Worm (Caenorhabditis elegans) whole organism, L2 larva: ENCODE data around the gene C17A2.2.

Experiments
- C34F6.9 ChIP-seq: fragments of 150-350 bp; optimal IDR thresholded peaks from 2 replicates; lab custom pipeline; 2014; ENCODE audit warnings: missing biosample characterization, missing genetic modification characterization
- F13H6.1 ChIP-seq: sonication (generic microtip); optimal IDR thresholded peaks from 2 replicates; lab custom pipeline; 2016; ENCODE audit warnings: missing genetic modification characterization, missing compliant biosample characterization
- R02D3.7 ChIP-seq: fragments of 150-350 bp; optimal IDR thresholded peaks from 2 replicates; lab custom pipeline; 2014; ENCODE audit warnings: missing biosample characterization, missing genetic modification characterization
- alr-1 ChIP-seq: fragments of 150-350 bp; optimal IDR thresholded peaks from 2 replicates; lab custom pipeline; 2014; ENCODE audit warnings: missing biosample characterization, missing genetic modification characterization
- aly-2 ChIP-seq: fragments of 150-350 bp; optimal IDR thresholded peaks from 2 replicates; lab custom pipeline; 2014; ENCODE audit warnings: missing biosample characterization, missing genetic modification characterization
- ama-1 ChIP-seq: fragments of 150-350 bp; optimal IDR thresholded peaks from 2 replicates; lab custom pipeline; 2018; ENCODE audit warnings: inconsistent platforms
- ceh-16 ChIP-seq: fragments of 150-350 bp; optimal IDR thresholded peaks from 2 replicates; lab custom pipeline; 2014; ENCODE audit warnings: missing biosample characterization, missing genetic modification characterization
- ceh-82 ChIP-seq: fragments of 150-350 bp; optimal IDR thresholded peaks from 2 replicates; lab custom pipeline; 2014; ENCODE audit warnings: missing biosample characterization, missing genetic modification characterization
- crh-2 ChIP-seq: sonication (generic microtip); optimal IDR thresholded peaks from 2 replicates; lab custom pipeline; 2017; ENCODE audit warnings: missing biosample characterization, missing genetic modification characterization
- dmd-4 ChIP-seq: sonication (generic microtip); optimal IDR thresholded peaks from 2 replicates; lab custom pipeline; 2017; ENCODE audit warnings: missing biosample characterization, missing genetic modification characterization
- egl-27 ChIP-seq: sonication (generic microtip); optimal IDR thresholded peaks from 3 replicates; lab custom pipeline; 2017; ENCODE audit warnings: missing biosample characterization, missing genetic modification reagents, missing genetic modification characterization
- elt-1 ChIP-seq: fragments of 150-350 bp; optimal IDR thresholded peaks from 2 replicates; lab custom pipeline; 2014; ENCODE audit warnings: missing biosample characterization, missing genetic modification characterization
- elt-3 ChIP-seq: sonication (generic microtip); optimal IDR thresholded peaks from 2 replicates; lab custom pipeline; 2017; ENCODE audit warnings: missing biosample characterization, missing genetic modification characterization
- fos-1 ChIP-seq: fragments of 150-350 bp; optimal IDR thresholded peaks from 2 replicates; lab custom pipeline; 2014; ENCODE audit warnings: missing biosample characterization, missing genetic modification characterization
- gmeb-1 ChIP-seq: fragments of 150-350 bp; optimal IDR thresholded peaks from 2 replicates; lab custom pipeline; 2014; ENCODE audit warnings: missing biosample characterization, missing genetic modification characterization
- lin-11 ChIP-seq: fragments of 150-350 bp; sonication (generic microtip); optimal IDR thresholded peaks from 2 replicates; lab custom pipeline; 2014; ENCODE audit warnings: missing biosample characterization, missing genetic modification characterization, inconsistent platforms, mixed read lengths
- lin-13 ChIP-seq: fragments of 150-350 bp; optimal IDR thresholded peaks from 2 replicates; lab custom pipeline; 2014; ENCODE audit warnings: missing biosample characterization, missing genetic modification reagents, missing genetic modification characterization
- lin-39 ChIP-seq: fragments of 150-350 bp; optimal IDR thresholded peaks from 2 replicates; lab custom pipeline; 2014; ENCODE audit warnings: missing biosample characterization, missing genetic modification reagents, missing genetic modification characterization
- lsy-2 ChIP-seq, 2 experiments: fragments of 150-350 bp in 1 of 2; sonication (generic microtip) in 1 of 2; optimal IDR thresholded peaks; 2 replicates each; lab custom pipeline; 2014 to 2017; ENCODE audit warnings: missing biosample characterization in 2 of 2, missing genetic modification characterization in 2 of 2
- mab-5 ChIP-seq: fragments of 150-350 bp; optimal IDR thresholded peaks from 2 replicates; lab custom pipeline; 2014; ENCODE audit warnings: missing biosample characterization, missing genetic modification characterization
- mbf-1 ChIP-seq: sonication (generic microtip); optimal IDR thresholded peaks from 2 replicates; lab custom pipeline; 2017; ENCODE audit warnings: missing biosample characterization, missing genetic modification characterization
- nhr-10 ChIP-seq: sonication (generic microtip); optimal IDR thresholded peaks from 2 replicates; lab custom pipeline; 2017; ENCODE audit warnings: missing biosample characterization, missing genetic modification characterization
- nhr-11 ChIP-seq: fragments of 150-350 bp; optimal IDR thresholded peaks from 2 replicates; lab custom pipeline; 2014; ENCODE audit warnings: missing biosample characterization, missing genetic modification characterization
- nhr-12 ChIP-seq: fragments of 150-350 bp; optimal IDR thresholded peaks from 2 replicates; lab custom pipeline; 2014; ENCODE audit warnings: missing biosample characterization, missing genetic modification characterization
- nhr-129 ChIP-seq: fragments of 150-350 bp; optimal IDR thresholded peaks from 2 replicates; lab custom pipeline; 2014; ENCODE audit warnings: missing biosample characterization, missing genetic modification characterization
- nhr-21 ChIP-seq: fragments of 150-350 bp; optimal IDR thresholded peaks from 2 replicates; lab custom pipeline; 2014; ENCODE audit warnings: missing biosample characterization, missing genetic modification characterization
- nhr-23 ChIP-seq: fragments of 150-350 bp; optimal IDR thresholded peaks from 2 replicates; lab custom pipeline; 2014; ENCODE audit warnings: missing biosample characterization, missing genetic modification reagents, missing genetic modification characterization
- nhr-237 ChIP-seq: fragments of 150-350 bp; optimal IDR thresholded peaks from 2 replicates; lab custom pipeline; 2014; ENCODE audit warnings: missing biosample characterization, missing genetic modification characterization
- nhr-25 ChIP-seq: fragments of 150-350 bp; sonication (generic microtip); optimal IDR thresholded peaks from 3 replicates; lab custom pipeline; 2014; ENCODE audit warnings: missing biosample characterization, missing genetic modification characterization
- nhr-6 ChIP-seq: fragments of 150-350 bp; optimal IDR thresholded peaks from 2 replicates; lab custom pipeline; 2014; ENCODE audit warnings: missing biosample characterization, missing genetic modification characterization
- peb-1 ChIP-seq: fragments of 150-350 bp; optimal IDR thresholded peaks from 2 replicates; lab custom pipeline; 2014; ENCODE audit warnings: missing biosample characterization, missing genetic modification characterization
- sem-4 ChIP-seq: fragments of 150-350 bp; optimal IDR thresholded peaks from 2 replicates; lab custom pipeline; 2014; ENCODE audit warnings: missing biosample characterization, missing genetic modification reagents, missing genetic modification characterization
- skn-1 ChIP-seq: sonication (generic microtip); optimal IDR thresholded peaks from 2 replicates; lab custom pipeline; 2017; ENCODE audit warnings: missing biosample characterization, missing genetic modification characterization
- sma-3 ChIP-seq: sonication (generic microtip); optimal IDR thresholded peaks from 2 replicates; lab custom pipeline; 2016; ENCODE audit warnings: missing genetic modification reagents, missing genetic modification characterization, missing compliant biosample characterization
- sma-9 ChIP-seq, 2 experiments: fragments of 150-350 bp in 1 of 2; sonication (generic microtip) in 1 of 2; optimal IDR thresholded peaks; 2 replicates each; lab custom pipeline; 2014 to 2016; ENCODE audit warnings: missing genetic modification characterization in 2 of 2, mild to moderate bottlenecking in 1 of 2, missing biosample characterization in 1 of 2, missing compliant biosample characterization in 1 of 2, missing genetic modification reagents in 1 of 2, moderate library complexity in 1 of 2
- snpc-4 ChIP-seq: fragments of 150-350 bp; optimal IDR thresholded peaks from 2 replicates; lab custom pipeline; 2014; ENCODE audit warnings: missing biosample characterization, missing genetic modification characterization
- unc-39 ChIP-seq: fragments of 150-350 bp; optimal IDR thresholded peaks from 2 replicates; lab custom pipeline; 2014; ENCODE audit warnings: missing biosample characterization, missing genetic modification characterization
- unc-55 ChIP-seq: fragments of 150-350 bp; sonication (generic microtip); optimal IDR thresholded peaks from 3 replicates; lab custom pipeline; 2014; ENCODE audit warnings: missing biosample characterization, missing genetic modification reagents, missing genetic modification characterization
- unc-62 ChIP-seq: fragments of 150-350 bp; optimal IDR thresholded peaks from 2 replicates; lab custom pipeline; 2014; ENCODE audit warnings: missing biosample characterization, missing genetic modification reagents, missing genetic modification characterization
- zag-1 ChIP-seq: fragments of 150-350 bp; optimal IDR thresholded peaks from 2 replicates; lab custom pipeline; 2014; ENCODE audit warnings: missing biosample characterization, missing genetic modification characterization
- ztf-11 ChIP-seq: sonication (generic microtip); optimal IDR thresholded peaks from 2 replicates; lab custom pipeline; 2017; ENCODE audit warnings: missing biosample characterization, missing genetic modification characterization
- ztf-4 ChIP-seq: fragments of 150-350 bp; optimal IDR thresholded peaks from 2 replicates; lab custom pipeline; 2014; ENCODE audit warnings: missing biosample characterization, missing genetic modification characterization

C17A2.2 gene

DNA sequence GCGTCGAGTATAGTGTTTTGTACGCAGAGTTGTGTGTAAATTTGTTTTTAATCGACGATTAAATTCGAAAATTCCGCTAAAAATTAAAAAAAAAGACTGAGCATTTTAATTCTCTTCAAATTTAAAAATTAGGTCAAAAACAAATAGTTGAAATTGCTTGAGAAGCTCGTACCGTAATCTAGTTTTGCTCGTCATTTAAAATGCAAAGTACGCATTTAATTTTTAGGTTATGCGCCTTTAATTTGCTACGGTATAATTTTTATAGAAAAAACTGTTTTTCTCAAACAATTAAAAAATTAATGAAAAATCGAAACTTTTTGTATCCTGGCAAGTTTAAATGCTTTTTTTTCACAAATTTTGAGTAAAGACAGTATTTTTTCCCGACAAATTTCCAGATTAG, 37.5 kb upstream of the C17A2.2 start:
- no peak for TF ChIP-seq mbf-1 (tag; lab: Kevin White, UChicago)
- TF ChIP-seq unc-55 (GFP tag; lab: Kevin White, UChicago) = no peak
- no peak for TF ChIP-seq lin-39 (tag; lab: Kevin White, UChicago)

DNA sequence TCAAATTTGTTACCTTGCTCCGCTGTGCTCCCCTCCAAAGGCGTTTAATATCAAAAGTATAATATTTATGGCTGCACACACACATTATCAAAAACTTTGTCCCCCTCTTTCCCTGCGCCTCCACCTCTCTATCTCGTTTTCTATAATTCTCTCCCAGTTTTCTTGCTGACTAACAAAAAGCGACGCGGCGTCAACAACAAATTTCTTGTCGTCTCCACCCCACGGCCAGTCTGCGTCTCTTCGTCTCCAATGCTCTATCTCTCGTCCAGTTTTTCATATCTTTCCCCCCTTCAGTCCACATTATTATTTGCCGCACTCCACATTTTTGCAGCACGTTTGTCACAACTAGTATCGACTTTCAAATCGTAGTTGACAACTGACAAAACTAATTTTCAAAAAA, 35.6 kb upstream of the C17A2.2 start:
- TF ChIP-seq egl-27 (tag; lab: Kevin White, UChicago) (no peak), nhr-237 (tag; lab: Kevin White, UChicago) (no peak), nhr-21 (no peak), mab-5 (tag; lab: Kevin White, UChicago) (no peak), lin-11 (tag; lab: Kevin White, UChicago) (no peak), ztf-4 (tag; lab: Kevin White, UChicago) (no peak), ama-1 (lab: Kevin White, UChicago) (no peak), dmd-4 (no peak), lsy-2 (tag; optimal IDR thresholded peaks at IDR 0.05; lab: Kevin White, UChicago) (peak in 1 of 2 experiments; percentile 59), R02D3.7 (tag; lab: Kevin White, UChicago) (no peak), nhr-23 (no peak), crh-2 (tag; lab: Kevin White, UChicago) (peak; percentile 61), unc-39 (tag; lab: Kevin White, UChicago) (no peak), fos-1 (tag; lab: Kevin White, UChicago) (peak; percentile 44), peb-1 (tag; lab: Kevin White, UChicago) (no peak), ceh-82 (tag; lab: Kevin White, UChicago) (no peak), unc-55 (GFP tag; lab: Kevin White, UChicago) (peak; percentile 40), nhr-11 (no peak), aly-2 (tag; lab: Kevin White, UChicago) (no peak), sma-9 (GFP tag; optimal IDR thresholded peaks at IDR 0.05; lab: Kevin White, UChicago) (peak; percentile 10), sma-9 (tag; optimal IDR thresholded peaks at IDR 0.05; lab: Kevin White, UChicago) (no peak), ceh-16 (no peak), elt-3 (tag; lab: Kevin White, UChicago) (no peak), F13H6.1 (tag; lab: Kevin White, UChicago) (peak; percentile 70), C34F6.9 (tag; lab: Kevin White, UChicago) (peak; percentile 68), nhr-25 (tag; lab: Kevin White, UChicago) (no peak), gmeb-1 (tag; lab: Kevin White, UChicago) (peak; percentile 40), nhr-10 (no peak), skn-1 (tag; lab: Kevin White, UChicago) (no peak), nhr-12 (no peak), lin-13 (peak; percentile 39), sma-3 (GFP tag; lab: Kevin White, UChicago) (peak; percentile 23), ztf-11 (tag; lab: Kevin White, UChicago) (no peak)

DNA sequence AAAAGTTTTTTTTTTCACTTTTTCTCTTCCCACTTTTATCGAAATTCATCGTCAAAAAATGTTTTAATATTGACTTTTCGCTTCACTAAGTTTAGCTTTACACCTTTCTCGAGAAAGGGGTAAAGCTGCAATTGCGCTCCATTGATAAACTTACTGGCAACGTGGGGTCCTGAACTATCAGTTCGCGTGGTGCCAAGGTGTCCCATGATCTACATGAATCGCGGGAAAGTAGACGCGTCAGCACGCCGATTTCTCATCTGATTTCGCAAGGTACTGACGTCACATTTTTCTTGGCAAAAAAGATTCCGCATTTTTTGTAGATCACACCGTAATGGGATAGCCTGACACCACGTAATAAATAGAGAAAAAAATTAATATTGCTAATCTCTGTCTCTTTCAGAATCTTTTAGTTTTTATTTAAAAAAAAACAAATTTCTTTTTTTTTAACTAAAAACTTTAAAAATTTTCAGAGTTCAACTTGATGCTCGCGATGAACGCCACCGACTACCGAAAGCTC, 34.3 kb upstream of the C17A2.2 start, which contains the start of gene lido-15:
Gene lido-15, plus strand, starts transcription at position 467 of the 517 bp plus-strand sequence.
- TF ChIP-seq alr-1 (tag; lab: Kevin White, UChicago) (no peak), sem-4 (tag; lab: Kevin White, UChicago) (no peak), C34F6.9 (tag; lab: Kevin White, UChicago) (peak; percentile 11), sma-9 (GFP tag; optimal IDR thresholded peaks at IDR 0.05; lab: Kevin White, UChicago) (no peak), sma-9 (tag; optimal IDR thresholded peaks at IDR 0.05; lab: Kevin White, UChicago) (no peak)

DNA sequence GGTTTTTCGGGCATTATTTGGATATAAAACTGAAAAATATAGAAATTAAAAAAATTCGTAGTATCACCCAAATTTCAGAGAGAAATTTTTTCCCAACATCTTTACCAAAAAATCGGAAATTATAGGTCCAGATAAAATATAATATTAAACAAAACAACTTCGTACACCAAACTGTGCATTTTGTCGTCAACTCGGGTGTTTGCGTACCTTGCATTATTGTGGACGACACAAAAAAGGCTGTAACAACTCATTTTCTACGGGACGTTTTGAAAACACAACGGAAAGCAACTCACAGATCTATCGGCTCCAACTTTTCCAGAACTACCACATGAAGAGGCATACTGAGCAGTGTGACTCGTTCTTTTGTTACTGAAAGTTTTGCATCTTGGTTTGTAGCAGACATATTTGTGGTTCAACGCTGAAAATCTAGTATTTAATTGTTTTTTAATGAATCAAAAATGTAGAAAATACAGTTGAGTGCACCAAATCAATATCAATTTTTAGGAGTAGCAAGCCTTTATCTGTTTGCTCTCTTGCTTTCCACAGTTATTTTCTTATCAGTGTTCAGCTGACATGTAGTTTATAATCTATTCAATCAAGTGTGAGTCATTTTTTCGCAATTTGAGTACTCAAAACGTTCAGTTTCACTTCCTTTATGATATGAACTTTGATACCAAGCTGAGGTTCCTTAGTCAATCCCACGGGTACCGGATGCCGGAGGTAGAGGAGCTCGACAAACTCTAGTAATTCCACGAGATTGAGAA, 30.5 kb upstream of the C17A2.2 start:
- TF ChIP-seq dmd-4 (no peak), F13H6.1 (tag; lab: Kevin White, UChicago) (no peak), lsy-2 (tag; optimal IDR thresholded peaks at IDR 0.05; lab: Kevin White, UChicago) (peak in 1 of 2 experiments; percentile 19), elt-1 (tag; lab: Kevin White, UChicago) (no peak), ceh-16 (no peak), nhr-6 (tag; lab: Kevin White, UChicago) (no peak), snpc-4 (tag; lab: Kevin White, UChicago) (no peak), ama-1 (lab: Kevin White, UChicago) (no peak), sem-4 (tag; lab: Kevin White, UChicago) (no peak), crh-2 (tag; lab: Kevin White, UChicago) (no peak), nhr-12 (no peak), skn-1 (tag; lab: Kevin White, UChicago) (no peak), egl-27 (tag; lab: Kevin White, UChicago) (no peak), nhr-129 (tag; lab: Kevin White, UChicago) (no peak), nhr-25 (tag; lab: Kevin White, UChicago) (no peak), fos-1 (tag; lab: Kevin White, UChicago) (peak; percentile 93), sma-3 (GFP tag; lab: Kevin White, UChicago) (no peak), unc-62 (GFP tag; lab: Kevin White, UChicago) (no peak), nhr-23 (no peak), mbf-1 (tag; lab: Kevin White, UChicago) (no peak), R02D3.7 (tag; lab: Kevin White, UChicago) (no peak), lin-13 (no peak), zag-1 (tag; lab: Kevin White, UChicago) (no peak), gmeb-1 (tag; lab: Kevin White, UChicago) (peak; percentile 9), unc-55 (GFP tag; lab: Kevin White, UChicago) (peak; percentile 28), peb-1 (tag; lab: Kevin White, UChicago) (no peak), ztf-11 (tag; lab: Kevin White, UChicago) (no peak)
- TF ChIP-seq, all 48 proteins: peak for 4
